Worm (Caenorhabditis elegans) whole organism, young adult: ENCODE results near the gene nhr-237.

Source experiments
- B0035.1 ChIP-seq: sonication (generic microtip); optimal IDR thresholded peaks from 2 replicates; lab custom pipeline; 2016; ENCODE audit warnings: missing genetic modification characterization, mild to moderate bottlenecking, missing compliant biosample characterization, missing genotype, missing genetic modification reagents
- B0336.3 ChIP-seq: fragments of 200-800 bp; sonication (Bioruptor generic); IDR thresholded peaks from 2 replicates; pipeline ENCODE4 v1.3.6; 2022; ENCODE audit warnings: missing genetic modification characterization, missing compliant biosample characterization
- F49E8.2 ChIP-seq: sonication (generic microtip); optimal IDR thresholded peaks from 3 replicates; lab custom pipeline; 2017; ENCODE audit warnings: missing genetic modification characterization, mild to moderate bottlenecking, missing compliant biosample characterization, antibody characterized with exemption, moderate library complexity; ENCODE audit not compliant: insufficient read depth
- K11D2.4 ChIP-seq: fragments of 200-800 bp; sonication (Bioruptor generic); IDR thresholded peaks from 2 replicates; pipeline ENCODE4 v1.3.6; 2022; ENCODE audit warnings: missing genetic modification reagents, missing genetic modification characterization, missing compliant biosample characterization
- ceh-100 ChIP-seq: fragments of 200-800 bp; sonication (Bioruptor generic); IDR thresholded peaks from 2 replicates; pipeline ENCODE4 v1.3.6; 2022; ENCODE audit warnings: missing genetic modification reagents, missing genetic modification characterization, missing compliant biosample characterization
- ceh-27 ChIP-seq: fragments of 200-800 bp; sonication (Bioruptor generic); optimal IDR thresholded peaks from 2 replicates; lab custom pipeline; 2018; ENCODE audit warnings: mild to moderate bottlenecking, missing genetic modification characterization, moderate library complexity, missing compliant biosample characterization
- ets-4 ChIP-seq: fragments of 200-800 bp; sonication (Bioruptor generic); optimal IDR thresholded peaks from 2 replicates; lab custom pipeline; 2018; ENCODE audit warnings: mild to moderate bottlenecking, missing genetic modification characterization, missing compliant biosample characterization
- mxl-1 ChIP-seq: sonication (generic microtip); optimal IDR thresholded peaks from 2 replicates; lab custom pipeline; 2016; ENCODE audit warnings: missing genetic modification characterization, missing compliant biosample characterization
- nfya-1 ChIP-seq: sonication (generic microtip); optimal IDR thresholded peaks from 2 replicates; lab custom pipeline; 2017; ENCODE audit warnings: antibody characterized with exemption, missing compliant biosample characterization, missing genetic modification characterization, borderline replicate concordance; ENCODE audit not compliant: insufficient read depth
- snpc-1.1 ChIP-seq: sonication (generic microtip); optimal IDR thresholded peaks from 2 replicates; lab custom pipeline; 2017; ENCODE audit warnings: missing genetic modification characterization, mild to moderate bottlenecking, missing compliant biosample characterization, antibody characterized with exemption, moderate library complexity, missing genotype, missing genetic modification reagents; ENCODE audit not compliant: insufficient read depth
- sptf-2 ChIP-seq: fragments of 200-800 bp; sonication (Bioruptor generic); optimal IDR thresholded peaks from 2 replicates; lab custom pipeline; 2018; ENCODE audit warnings: mild to moderate bottlenecking, missing genetic modification characterization, missing compliant biosample characterization
- tbx-9 ChIP-seq: sonication (generic microtip); optimal IDR thresholded peaks from 2 replicates; lab custom pipeline; 2016; ENCODE audit warnings: borderline replicate concordance, missing genetic modification characterization, inconsistent platforms, missing compliant biosample characterization

ce11 chrV:1631148-1631547, 4.5 kb upstream of the nhr-237 start, which contains the start of gene Y46H3D.8:
- TF ChIP-seq nfya-1 = no peak
- no peak for TF ChIP-seq K11D2.4 (GFP tag; lab: Robert Waterston, UW)
- no peak for TF ChIP-seq mxl-1 (tag; lab: Kevin White, UChicago)
- TF ChIP-seq B0035.1 (tag; lab: Kevin White, UChicago) = no peak
- TF ChIP-seq ceh-100 = no peak
- no peak for TF ChIP-seq snpc-1.1 (tag; lab: Kevin White, UChicago)
- no peak for TF ChIP-seq tbx-9 (tag; lab: Kevin White, UChicago)
- TF ChIP-seq ceh-27 (GFP tag; lab: Kevin White, UChicago) = no peak
- TF ChIP-seq ets-4 (GFP tag; lab: Kevin White, UChicago) = no peak
- no peak for TF ChIP-seq B0336.3
- no peak for TF ChIP-seq sptf-2 (GFP tag; lab: Kevin White, UChicago)
- no peak for TF ChIP-seq F49E8.2
